Fruit fly (Drosophila melanogaster) whole organism, embryonic: ENCODE measurements around the gene CG7465.
A peak's percentile ranks its signal among the peaks of the same experiment; 100 is the strongest.

ENCODE experiments used
- ATbp ChIP-seq: fragments of 200-800 bp; sonication (Bioruptor generic); optimal IDR thresholded peaks from 2 replicates; lab custom pipeline; 2017; ENCODE audit warnings: missing biosample characterization, mild to moderate bottlenecking, missing genetic modification characterization, missing genetic modification reagents
- Abd-B ChIP-seq: fragments of 200-800 bp; sonication (Bioruptor generic); optimal IDR thresholded peaks from 2 replicates; lab custom pipeline; 2018; ENCODE audit warnings: missing biosample characterization, mild to moderate bottlenecking, missing genetic modification characterization, moderate library complexity
- Aef1 ChIP-seq: fragments of 200-800 bp; sonication (Bioruptor generic); IDR thresholded peaks from 3 replicates; pipeline ENCODE4 v1.3.6; 2022; ENCODE audit warnings: missing biosample characterization, missing genetic modification characterization
- CG10321 ChIP-seq: fragments of 200-800 bp; sonication (Bioruptor generic); IDR thresholded peaks from 2 replicates; pipeline ENCODE4 v1.3.6; 2022; ENCODE audit warnings: missing biosample characterization, missing genetic modification characterization
- CG11398 ChIP-seq: fragments of 200-800 bp; sonication (Bioruptor generic); optimal IDR thresholded peaks from 2 replicates; lab custom pipeline; 2016; ENCODE audit warnings: missing biosample characterization, missing genetic modification characterization
- CG13894 ChIP-seq: fragments of 200-800 bp; sonication (Bioruptor generic); optimal IDR thresholded peaks from 3 replicates; lab custom pipeline; 2018; ENCODE audit warnings: missing biosample characterization, mild to moderate bottlenecking, missing genetic modification characterization, moderate library complexity
- CG14014 ChIP-seq: fragments of 200-800 bp; sonication (Bioruptor generic); IDR thresholded peaks from 2 replicates; pipeline ENCODE4 v1.3.6; 2022; ENCODE audit warnings: missing biosample characterization, missing genetic modification characterization
- CG3281 ChIP-seq: fragments of 200-800 bp; sonication (Bioruptor generic); optimal IDR thresholded peaks from 3 replicates; lab custom pipeline; 2017; ENCODE audit warnings: missing biosample characterization, mild to moderate bottlenecking, missing genetic modification characterization
- CG4854 ChIP-seq: fragments of 200-800 bp; sonication (Bioruptor generic); optimal IDR thresholded peaks from 2 replicates; lab custom pipeline; 2016; ENCODE audit warnings: missing biosample characterization, missing genetic modification characterization, inconsistent platforms
- CG6654 ChIP-seq: fragments of 200-800 bp; sonication (Bioruptor generic); optimal IDR thresholded peaks from 2 replicates; lab custom pipeline; 2017; ENCODE audit warnings: missing biosample characterization, mild to moderate bottlenecking, missing genetic modification characterization
- CG6813 ChIP-seq: fragments of 200-800 bp; sonication (Bioruptor generic); optimal IDR thresholded peaks from 2 replicates; lab custom pipeline; 2017; ENCODE audit warnings: missing biosample characterization, missing genetic modification characterization, mild to moderate bottlenecking, moderate library complexity, missing genetic modification reagents
- CG6854 ChIP-seq: fragments of 200-800 bp; sonication (Bioruptor generic); optimal IDR thresholded peaks from 3 replicates; lab custom pipeline; 2017; ENCODE audit warnings: missing biosample characterization, mild to moderate bottlenecking, missing genetic modification characterization
- CG7839 ChIP-seq: fragments of 200-800 bp; sonication (Bioruptor generic); optimal IDR thresholded peaks from 3 replicates; lab custom pipeline; 2018; ENCODE audit warnings: missing biosample characterization, mild to moderate bottlenecking, missing genetic modification characterization, moderate library complexity
- CG9797 ChIP-seq: fragments of 200-800 bp; sonication (Bioruptor generic); optimal IDR thresholded peaks from 3 replicates; lab custom pipeline; 2018; ENCODE audit warnings: missing biosample characterization, mild to moderate bottlenecking, missing genetic modification characterization
- CG9817 ChIP-seq: fragments of 200-800 bp; sonication (Bioruptor generic); optimal IDR thresholded peaks from 2 replicates; lab custom pipeline; 2018; ENCODE audit warnings: missing biosample characterization, mild to moderate bottlenecking, missing genetic modification characterization, moderate library complexity
- CG9932 ChIP-seq: fragments of 200-800 bp; sonication (Bioruptor generic); IDR thresholded peaks from 2 replicates; pipeline ENCODE4 v1.3.6; 2022; ENCODE audit warnings: missing biosample characterization, missing genetic modification characterization
- D19B ChIP-seq: fragments of 200-800 bp; sonication (Bioruptor generic); optimal IDR thresholded peaks from 2 replicates; lab custom pipeline; 2017; ENCODE audit warnings: missing biosample characterization, mild to moderate bottlenecking, missing genetic modification characterization
- Dip3 ChIP-seq: fragments of 200-800 bp; sonication (Bioruptor generic); optimal IDR thresholded peaks from 3 replicates; lab custom pipeline; 2016; ENCODE audit warnings: missing biosample characterization, missing genetic modification characterization
- Ets65A ChIP-seq: fragments of 200-800 bp; sonication (Bioruptor generic); peaks from one replicate; lab custom pipeline; 2016; ENCODE audit warnings: missing biosample characterization, missing genetic modification characterization
- Hr51 ChIP-seq, 2 experiments: fragments of 200-800 bp; sonication (Bioruptor generic); optimal IDR thresholded peaks; 2 replicates in 1 of 2; 3 replicates in 1 of 2; lab custom pipeline; 2016 to 2018; ENCODE audit warnings: missing biosample characterization in 2 of 2, missing genetic modification characterization in 2 of 2, mild to moderate bottlenecking in 1 of 2, moderate library complexity in 1 of 2
- Lpt ChIP-seq: fragments of >200 bp; optimal IDR thresholded peaks from 2 replicates; lab custom pipeline; 2018; ENCODE audit warnings: missing biosample characterization, missing genetic modification characterization
- Ptx1 ChIP-seq: fragments of 200-800 bp; sonication (Bioruptor generic); IDR thresholded peaks from 2 replicates; pipeline ENCODE4 v1.3.6; 2022; ENCODE audit warnings: missing biosample characterization, missing genetic modification characterization
- Rfx ChIP-seq: fragments of 200-800 bp; sonication (Bioruptor generic); IDR thresholded peaks from 2 replicates; pipeline ENCODE4 v1.3.6; 2022; ENCODE audit warnings: missing biosample characterization, missing genetic modification characterization
- Sin3A ChIP-seq: fragments of >200 bp; optimal IDR thresholded peaks from 2 replicates; lab custom pipeline; 2018
- Tbp ChIP-seq: fragments of >200 bp; optimal IDR thresholded peaks from 2 replicates; lab custom pipeline; 2018; ENCODE audit warnings: missing biosample characterization, missing genetic modification characterization
- YL-1 ChIP-seq: fragments of 200-800 bp; sonication (Bioruptor generic); optimal IDR thresholded peaks from 3 replicates; lab custom pipeline; 2017; ENCODE audit warnings: missing biosample characterization, mild to moderate bottlenecking, missing genetic modification characterization
- abd-A ChIP-seq: fragments of 200-800 bp; sonication (Bioruptor generic); optimal IDR thresholded peaks from 3 replicates; lab custom pipeline; 2019; ENCODE audit warnings: missing biosample characterization, mild to moderate bottlenecking, missing genetic modification characterization, moderate library complexity
- al ChIP-seq: fragments of 200-800 bp; sonication (Bioruptor generic); IDR thresholded peaks from 2 replicates; pipeline ENCODE4 v1.3.6; 2022; ENCODE audit warnings: missing biosample characterization, missing genetic modification characterization
- aop ChIP-seq: fragments of 200-800 bp; sonication (Bioruptor generic); IDR thresholded peaks from 2 replicates; pipeline ENCODE4 v1.3.6; 2022; ENCODE audit warnings: missing biosample characterization, missing genetic modification characterization
- cas ChIP-seq: fragments of 200-800 bp; sonication (Bioruptor generic); IDR thresholded peaks from 2 replicates; pipeline ENCODE4 v1.3.6; 2022; ENCODE audit warnings: missing biosample characterization, missing genetic modification characterization
- chinmo ChIP-seq: fragments of 200-800 bp; sonication (Bioruptor generic); IDR thresholded peaks from 4 replicates; pipeline ENCODE4 v1.3.6; 2022; ENCODE audit warnings: missing biosample characterization, missing genetic modification characterization; ENCODE audit not compliant: partially characterized antibody
- dmrt99B ChIP-seq: fragments of 200-800 bp; sonication (Bioruptor generic); optimal IDR thresholded peaks from 2 replicates; lab custom pipeline; 2018; ENCODE audit warnings: missing biosample characterization, mild to moderate bottlenecking, missing genetic modification characterization, moderate library complexity
- ftz-f1 ChIP-seq: fragments of 200-800 bp; sonication (Bioruptor generic); optimal IDR thresholded peaks from 2 replicates; lab custom pipeline; 2016; ENCODE audit warnings: missing biosample characterization, missing genetic modification characterization
- grau ChIP-seq: fragments of 200-800 bp; optimal IDR thresholded peaks from 3 replicates; lab custom pipeline; 2019; ENCODE audit warnings: missing biosample characterization, mild to moderate bottlenecking, missing genetic modification characterization, moderate library complexity
- gt ChIP-seq: fragments of 200-800 bp; sonication (Bioruptor generic); IDR thresholded peaks from 2 replicates; pipeline ENCODE4 v1.3.6; 2022; ENCODE audit warnings: missing biosample characterization, missing genetic modification characterization
- insv ChIP-seq, 2 experiments: fragments of 200-800 bp; sonication (Bioruptor generic); optimal IDR thresholded peaks; 3 replicates each; lab custom pipeline; 2016 to 2018; ENCODE audit warnings: missing biosample characterization in 2 of 2, missing genetic modification characterization in 2 of 2
- jigr1 ChIP-seq: fragments of 200-800 bp; sonication (Bioruptor generic); IDR thresholded peaks from 3 replicates; pipeline ENCODE4 v1.3.6; 2022; ENCODE audit warnings: missing biosample characterization, missing genetic modification characterization
- mam ChIP-seq: fragments of 200-800 bp; sonication (Bioruptor generic); optimal IDR thresholded peaks from 3 replicates; lab custom pipeline; 2016; ENCODE audit warnings: missing biosample characterization, missing genetic modification characterization
- pb ChIP-seq: fragments of 200-800 bp; sonication (Bioruptor generic); optimal IDR thresholded peaks from 3 replicates; lab custom pipeline; 2016; ENCODE audit warnings: missing biosample characterization, missing genetic modification characterization
- scrt ChIP-seq: fragments of 200-800 bp; sonication (Bioruptor generic); optimal IDR thresholded peaks from 2 replicates; lab custom pipeline; 2018; ENCODE audit warnings: missing biosample characterization, mild to moderate bottlenecking, missing genetic modification characterization, moderate library complexity
- slbo ChIP-seq: fragments of 200-800 bp; sonication (Bioruptor generic); IDR thresholded peaks from 2 replicates; pipeline ENCODE4 v1.3.6; 2022; ENCODE audit warnings: missing biosample characterization, missing genetic modification characterization

CG7465 gene

dm6 chr3L:4445824-4446223, 34.3 kb upstream of the CG7465 start (continued):
- TF ChIP-seq Aef1 (GFP tag; lab: Robert Waterston, UW) (0 out of 3 replicates have a peak, but pooled peaks have one; percentile 12), Sin3A (lab: Kevin White, UChicago) (no peak), mam (GFP tag; lab: Kevin White, UChicago) (peak; percentile 57), CG7839 (tag; lab: Kevin White, UChicago) (peak; percentile 46), Ptx1 (peak; percentile 34; the same call in 1 of the 2 replicates), D19B (GFP tag; lab: Kevin White, UChicago) (peak; percentile 46), CG6813 (GFP tag; lab: Kevin White, UChicago) (no peak), CG9932 (peak; percentile 19; the same call in 1 of the 2 replicates), dmrt99B (peak; percentile 1), scrt (peak; percentile 38), al (GFP tag; lab: Robert Waterston, UW) (peak; percentile 64), Abd-B (GFP tag; lab: Kevin White, UChicago) (no peak), CG3281 (GFP tag; lab: Kevin White, UChicago) (peak; percentile 68), CG9817 (tag; lab: Kevin White, UChicago) (peak; percentile 13), Ets65A (GFP tag; lab: Kevin White, UChicago) (peak; percentile 10), Rfx (GFP tag; lab: Robert Waterston, UW) (peak; percentile 73), slbo (peak; percentile 28; the same call in 1 of the 2 replicates)

DNA sequence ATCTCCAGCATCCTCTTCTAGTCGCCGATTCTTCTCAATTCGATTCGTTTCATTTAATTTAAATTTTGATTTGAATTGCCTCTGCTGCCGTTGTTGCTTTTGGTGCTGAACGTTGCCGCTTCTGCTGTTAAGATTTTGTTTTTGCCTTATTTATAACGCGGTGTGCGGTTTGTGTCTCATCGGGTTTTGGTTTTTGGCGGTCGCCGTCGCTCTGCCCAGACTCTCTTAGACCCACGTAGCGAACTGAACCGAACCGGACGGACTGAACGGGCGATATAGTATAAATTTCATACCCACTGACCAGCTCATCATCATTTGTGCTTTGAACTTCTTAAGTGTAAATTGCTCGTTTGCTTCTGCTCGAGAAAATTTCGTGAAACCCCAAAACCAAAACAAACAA, 33.8 kb upstream of the CG7465 start, which contains the start of gene CG12607:
Gene CG12607 (plus strand): TSS at position 301 of the 400 bp plus-strand sequence.
- TF ChIP-seq ATbp (no peak), CG9797 (GFP tag; lab: Kevin White, UChicago) (no peak), Lpt (GFP tag; lab: Kevin White, UChicago) (no peak), CG6854 (GFP tag; lab: Kevin White, UChicago) (no peak), Dip3 (GFP tag; lab: Kevin White, UChicago) (no peak), grau (no peak), aop (no peak), Tbp (no peak), YL-1 (GFP tag; lab: Kevin White, UChicago) (no peak), Hr51 (GFP tag; optimal IDR thresholded peaks at IDR 0.05; lab: Kevin White, UChicago) (no peak), abd-A (peak; percentile 34), CG11398 (no peak), CG13894 (tag; lab: Kevin White, UChicago) (peak; percentile 18), CG4854 (GFP tag; lab: Kevin White, UChicago) (no peak), chinmo (0 out of 4 replicates have a peak, but pooled peaks have one; percentile 23), ftz-f1 (GFP tag; lab: Kevin White, UChicago) (no peak), insv (GFP tag; optimal IDR thresholded peaks at IDR 0.05; lab: Kevin White, UChicago) (no peak), CG6654 (GFP tag; lab: Kevin White, UChicago) (no peak), jigr1 (GFP tag; lab: Robert Waterston, UW) (no peak), pb (GFP tag; lab: Kevin White, UChicago) (no peak), CG10321 (GFP tag; lab: Robert Waterston, UW) (no peak), cas (GFP tag; lab: Robert Waterston, UW) (no peak), Sin3A (lab: Kevin White, UChicago) (no peak), gt (GFP tag; lab: Robert Waterston, UW) (no peak), CG14014 (no peak)
